Worm (Caenorhabditis elegans) whole organism, L2 larva: ENCODE measurements around the gene F21C10.10.

ENCODE experiments used
- F13H6.1 ChIP-seq: sonication (generic microtip); optimal IDR thresholded peaks from 2 replicates; lab custom pipeline; 2016; ENCODE audit warnings: missing genetic modification characterization, missing compliant biosample characterization
- R02D3.7 ChIP-seq: fragments of 150-350 bp; optimal IDR thresholded peaks from 2 replicates; lab custom pipeline; 2014; ENCODE audit warnings: missing biosample characterization, missing genetic modification characterization
- Y55F3AM.14 ChIP-seq: fragments of 200-800 bp; sonication (Bioruptor generic); optimal IDR thresholded peaks from 2 replicates; lab custom pipeline; 2018; ENCODE audit warnings: mild to moderate bottlenecking, missing genetic modification characterization, missing compliant biosample characterization
- ZK546.5 ChIP-seq: sonication (generic microtip); optimal IDR thresholded peaks from 2 replicates; lab custom pipeline; 2017; ENCODE audit warnings: missing biosample characterization, missing genetic modification characterization
- alr-1 ChIP-seq: fragments of 150-350 bp; optimal IDR thresholded peaks from 2 replicates; lab custom pipeline; 2014; ENCODE audit warnings: missing biosample characterization, missing genetic modification characterization
- aly-2 ChIP-seq: fragments of 150-350 bp; optimal IDR thresholded peaks from 2 replicates; lab custom pipeline; 2014; ENCODE audit warnings: missing biosample characterization, missing genetic modification characterization
- blmp-1 ChIP-seq: sonication (generic microtip); optimal IDR thresholded peaks from 2 replicates; lab custom pipeline; 2017; ENCODE audit warnings: missing genetic modification characterization, mild to moderate bottlenecking, missing compliant biosample characterization, antibody characterized with exemption, moderate library complexity; ENCODE audit not compliant: insufficient read depth
- ceh-16 ChIP-seq: fragments of 150-350 bp; optimal IDR thresholded peaks from 2 replicates; lab custom pipeline; 2014; ENCODE audit warnings: missing biosample characterization, missing genetic modification characterization
- ceh-82 ChIP-seq: fragments of 150-350 bp; optimal IDR thresholded peaks from 2 replicates; lab custom pipeline; 2014; ENCODE audit warnings: missing biosample characterization, missing genetic modification characterization
- crh-2 ChIP-seq: sonication (generic microtip); optimal IDR thresholded peaks from 2 replicates; lab custom pipeline; 2017; ENCODE audit warnings: missing biosample characterization, missing genetic modification characterization
- dmd-4 ChIP-seq: sonication (generic microtip); optimal IDR thresholded peaks from 2 replicates; lab custom pipeline; 2017; ENCODE audit warnings: missing biosample characterization, missing genetic modification characterization
- egl-27 ChIP-seq: sonication (generic microtip); optimal IDR thresholded peaks from 3 replicates; lab custom pipeline; 2017; ENCODE audit warnings: missing biosample characterization, missing genetic modification reagents, missing genetic modification characterization
- elt-1 ChIP-seq: fragments of 150-350 bp; optimal IDR thresholded peaks from 2 replicates; lab custom pipeline; 2014; ENCODE audit warnings: missing biosample characterization, missing genetic modification characterization
- elt-3 ChIP-seq: sonication (generic microtip); optimal IDR thresholded peaks from 2 replicates; lab custom pipeline; 2017; ENCODE audit warnings: missing biosample characterization, missing genetic modification characterization
- lin-11 ChIP-seq: fragments of 150-350 bp; sonication (generic microtip); optimal IDR thresholded peaks from 2 replicates; lab custom pipeline; 2014; ENCODE audit warnings: missing biosample characterization, missing genetic modification characterization, inconsistent platforms, mixed read lengths
- lin-13 ChIP-seq: fragments of 150-350 bp; optimal IDR thresholded peaks from 2 replicates; lab custom pipeline; 2014; ENCODE audit warnings: missing biosample characterization, missing genetic modification reagents, missing genetic modification characterization
- lsy-2 ChIP-seq, 2 experiments: fragments of 150-350 bp in 1 of 2; sonication (generic microtip) in 1 of 2; optimal IDR thresholded peaks; 2 replicates each; lab custom pipeline; 2014 to 2017; ENCODE audit warnings: missing biosample characterization in 2 of 2, missing genetic modification characterization in 2 of 2
- mab-5 ChIP-seq: fragments of 150-350 bp; optimal IDR thresholded peaks from 2 replicates; lab custom pipeline; 2014; ENCODE audit warnings: missing biosample characterization, missing genetic modification characterization
- mbf-1 ChIP-seq: sonication (generic microtip); optimal IDR thresholded peaks from 2 replicates; lab custom pipeline; 2017; ENCODE audit warnings: missing biosample characterization, missing genetic modification characterization
- nhr-10 ChIP-seq: sonication (generic microtip); optimal IDR thresholded peaks from 2 replicates; lab custom pipeline; 2017; ENCODE audit warnings: missing biosample characterization, missing genetic modification characterization
- nhr-11 ChIP-seq: fragments of 150-350 bp; optimal IDR thresholded peaks from 2 replicates; lab custom pipeline; 2014; ENCODE audit warnings: missing biosample characterization, missing genetic modification characterization
- nhr-12 ChIP-seq: fragments of 150-350 bp; optimal IDR thresholded peaks from 2 replicates; lab custom pipeline; 2014; ENCODE audit warnings: missing biosample characterization, missing genetic modification characterization
- nhr-129 ChIP-seq: fragments of 150-350 bp; optimal IDR thresholded peaks from 2 replicates; lab custom pipeline; 2014; ENCODE audit warnings: missing biosample characterization, missing genetic modification characterization
- nhr-21 ChIP-seq: fragments of 150-350 bp; optimal IDR thresholded peaks from 2 replicates; lab custom pipeline; 2014; ENCODE audit warnings: missing biosample characterization, missing genetic modification characterization
- nhr-23 ChIP-seq: fragments of 150-350 bp; optimal IDR thresholded peaks from 2 replicates; lab custom pipeline; 2014; ENCODE audit warnings: missing biosample characterization, missing genetic modification reagents, missing genetic modification characterization
- nhr-25 ChIP-seq: fragments of 150-350 bp; sonication (generic microtip); optimal IDR thresholded peaks from 3 replicates; lab custom pipeline; 2014; ENCODE audit warnings: missing biosample characterization, missing genetic modification characterization
- nhr-6 ChIP-seq: fragments of 150-350 bp; optimal IDR thresholded peaks from 2 replicates; lab custom pipeline; 2014; ENCODE audit warnings: missing biosample characterization, missing genetic modification characterization
- peb-1 ChIP-seq: fragments of 150-350 bp; optimal IDR thresholded peaks from 2 replicates; lab custom pipeline; 2014; ENCODE audit warnings: missing biosample characterization, missing genetic modification characterization
- skn-1 ChIP-seq: sonication (generic microtip); optimal IDR thresholded peaks from 2 replicates; lab custom pipeline; 2017; ENCODE audit warnings: missing biosample characterization, missing genetic modification characterization
- sma-9 ChIP-seq, 2 experiments: fragments of 150-350 bp in 1 of 2; sonication (generic microtip) in 1 of 2; optimal IDR thresholded peaks; 2 replicates each; lab custom pipeline; 2014 to 2016; ENCODE audit warnings: missing genetic modification characterization in 2 of 2, mild to moderate bottlenecking in 1 of 2, missing biosample characterization in 1 of 2, missing compliant biosample characterization in 1 of 2, missing genetic modification reagents in 1 of 2, moderate library complexity in 1 of 2
- snpc-4 ChIP-seq: fragments of 150-350 bp; optimal IDR thresholded peaks from 2 replicates; lab custom pipeline; 2014; ENCODE audit warnings: missing biosample characterization, missing genetic modification characterization
- unc-39 ChIP-seq: fragments of 150-350 bp; optimal IDR thresholded peaks from 2 replicates; lab custom pipeline; 2014; ENCODE audit warnings: missing biosample characterization, missing genetic modification characterization
- unc-55 ChIP-seq: fragments of 150-350 bp; sonication (generic microtip); optimal IDR thresholded peaks from 3 replicates; lab custom pipeline; 2014; ENCODE audit warnings: missing biosample characterization, missing genetic modification reagents, missing genetic modification characterization
- unc-62 ChIP-seq: fragments of 150-350 bp; optimal IDR thresholded peaks from 2 replicates; lab custom pipeline; 2014; ENCODE audit warnings: missing biosample characterization, missing genetic modification reagents, missing genetic modification characterization
- ztf-1 ChIP-seq: fragments of 200-800 bp; sonication (Bioruptor generic); conservative IDR thresholded peaks from 2 replicates; pipeline ENCODE4 v1.3.6; 2022; ENCODE audit warnings: missing genetic modification characterization, missing compliant biosample characterization
- ztf-11 ChIP-seq: sonication (generic microtip); optimal IDR thresholded peaks from 2 replicates; lab custom pipeline; 2017; ENCODE audit warnings: missing biosample characterization, missing genetic modification characterization

F21C10.10 gene

DNA sequence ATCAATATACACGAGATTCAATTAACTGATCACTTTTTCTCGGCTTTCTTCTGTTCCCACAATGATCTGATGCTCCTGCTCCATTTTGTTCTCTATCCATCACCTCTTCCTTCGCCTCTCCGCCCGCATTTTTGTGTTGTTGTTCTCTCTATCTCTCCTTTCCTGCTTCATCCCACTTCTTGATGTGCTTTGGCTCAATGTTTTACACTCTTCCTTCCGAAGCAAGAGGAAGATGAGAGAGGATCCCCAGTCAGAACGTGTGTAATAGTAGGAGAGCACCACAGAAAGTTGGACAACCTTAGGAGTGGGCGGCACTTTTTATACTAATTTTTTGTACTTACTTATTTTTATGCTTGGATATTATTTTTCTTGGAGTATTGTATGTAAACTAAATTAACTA lies 15.9 kb downstream of the F21C10.10 start:
- peak; percentile 25 for TF ChIP-seq sma-9 (GFP tag; optimal IDR thresholded peaks at IDR 0.05; lab: Kevin White, UChicago)
- no peak for TF ChIP-seq sma-9 (tag; optimal IDR thresholded peaks at IDR 0.05; lab: Kevin White, UChicago)
- TF ChIP-seq F13H6.1 (tag; lab: Kevin White, UChicago): no peak
- peak; percentile 46 for TF ChIP-seq nhr-129 (tag; lab: Kevin White, UChicago)
- TF ChIP-seq elt-3 (tag; lab: Kevin White, UChicago): no peak
- TF ChIP-seq blmp-1 (tag; lab: Kevin White, UChicago): no peak

DNA sequence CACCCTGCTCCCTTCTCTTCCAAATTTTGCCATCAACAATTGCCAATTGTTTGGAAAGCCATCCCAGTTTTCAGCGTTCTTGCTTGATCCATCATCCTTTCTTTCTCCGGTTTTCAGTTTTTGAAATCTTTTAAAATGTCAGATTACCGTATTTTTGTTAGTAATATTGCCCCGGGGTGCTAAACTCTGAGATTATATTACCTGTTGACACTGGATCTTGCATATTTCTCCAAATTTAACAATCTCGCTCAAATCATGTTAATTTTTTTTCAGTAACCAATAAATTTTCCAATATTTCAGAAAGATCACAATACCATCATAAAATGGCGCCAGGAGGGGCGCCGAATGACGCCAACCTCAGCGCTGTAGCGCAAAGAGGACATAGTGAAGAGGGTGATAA lies 16.4 kb downstream of the F21C10.10 start, which contains the start of gene F21C10.7:
F21C10.7 (plus strand) TSS at position 301 of the 400 bp plus-strand sequence.
- TF ChIP-seq elt-1 (tag; lab: Kevin White, UChicago) (no peak), nhr-23 (tag; lab: Kevin White, UChicago) (no peak), crh-2 (tag; lab: Kevin White, UChicago) (no peak), alr-1 (tag; lab: Kevin White, UChicago) (no peak), nhr-6 (tag; lab: Kevin White, UChicago) (no peak), ztf-11 (no peak), lin-13 (GFP tag; lab: Kevin White, UChicago) (no peak), mab-5 (tag; lab: Kevin White, UChicago) (no peak), aly-2 (tag; lab: Kevin White, UChicago) (no peak), blmp-1 (tag; lab: Kevin White, UChicago) (no peak), peb-1 (tag; lab: Kevin White, UChicago) (no peak), unc-39 (no peak), lsy-2 (tag; optimal IDR thresholded peaks at IDR 0.05; lab: Kevin White, UChicago) (no peak), unc-55 (GFP tag; lab: Kevin White, UChicago) (no peak), ZK546.5 (tag; lab: Kevin White, UChicago) (no peak), ceh-16 (tag; lab: Kevin White, UChicago) (no peak), egl-27 (tag; lab: Kevin White, UChicago) (no peak), nhr-21 (tag; lab: Kevin White, UChicago) (no peak), dmd-4 (tag; lab: Kevin White, UChicago) (no peak), nhr-10 (tag; lab: Kevin White, UChicago) (no peak)
- TF ChIP-seq, all 48 proteins: peak for 0

DNA sequence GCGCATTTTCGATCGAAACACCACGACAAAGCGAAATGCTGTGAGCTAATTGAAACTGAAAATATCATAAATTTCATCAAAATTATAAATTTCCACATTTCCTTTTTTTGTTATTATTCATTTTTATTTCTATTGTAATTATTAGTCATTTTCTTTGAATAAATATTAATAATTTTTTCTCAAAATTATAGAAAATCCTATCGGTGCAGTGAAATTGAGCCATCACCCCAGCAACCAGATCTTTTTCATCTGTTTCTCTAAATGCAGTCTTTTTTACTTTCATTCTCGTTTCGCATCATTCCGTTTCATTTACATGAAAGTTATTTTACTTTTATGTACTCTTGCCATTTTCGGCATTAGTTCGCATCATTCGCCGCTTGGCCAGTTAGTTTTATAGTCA lies 25.9 kb downstream of the F21C10.10 start, which contains the start of gene F21C10.13:
F21C10.13 (plus strand) TSS at position 301 of the 400 bp plus-strand sequence.
- TF ChIP-seq skn-1 (tag; lab: Kevin White, UChicago) (no peak), snpc-4 (tag; lab: Kevin White, UChicago) (no peak), crh-2 (tag; lab: Kevin White, UChicago) (no peak), ztf-1 (no peak), ceh-16 (tag; lab: Kevin White, UChicago) (no peak)

DNA sequence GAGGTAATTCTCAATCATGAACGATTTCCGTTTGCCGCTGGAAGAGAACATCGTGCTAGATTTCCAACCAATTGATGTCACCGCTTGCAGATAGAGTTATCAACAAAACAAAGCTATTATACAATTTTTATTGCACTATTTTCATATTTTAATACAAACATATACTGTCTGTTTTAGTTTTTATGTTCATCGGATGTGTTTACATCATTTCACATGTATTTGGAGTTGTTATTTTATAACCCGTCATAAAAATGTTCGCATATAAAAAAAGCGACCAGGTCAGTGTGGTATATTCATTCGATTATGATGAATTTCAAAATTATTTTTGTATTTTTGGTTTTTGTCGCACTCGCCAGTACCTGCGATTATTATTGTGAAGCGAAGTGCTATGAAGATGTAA lies 27.1 kb downstream of the F21C10.10 start, which contains the start of gene F21C10.11:
F21C10.11 (plus strand) TSS at position 301 of the 400 bp plus-strand sequence.
- TF ChIP-seq blmp-1 (tag; lab: Kevin White, UChicago) (no peak), nhr-129 (tag; lab: Kevin White, UChicago) (no peak)

DNA sequence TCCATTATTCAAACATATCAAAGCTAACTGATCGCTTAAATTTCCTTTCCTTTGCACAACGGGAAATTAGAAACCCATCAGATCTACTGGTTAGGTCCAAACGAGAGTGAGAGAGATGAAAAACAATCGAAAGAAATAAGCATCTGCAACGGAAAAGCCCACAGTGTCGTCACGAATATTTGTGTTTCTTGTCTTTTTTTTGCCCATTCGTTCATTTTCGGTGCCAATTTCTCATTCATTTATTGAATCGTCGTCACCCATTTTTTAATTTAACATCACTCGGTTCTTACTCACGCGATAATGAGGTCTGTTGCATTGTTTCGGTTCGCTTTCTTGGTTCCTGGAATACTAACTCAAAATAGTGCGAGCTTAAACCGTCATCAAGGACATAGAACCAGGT lies 28.1 kb downstream of the F21C10.10 start, which contains the start of gene F21C10.6:
F21C10.6 (plus strand) TSS at position 301 of the 400 bp plus-strand sequence.
- TF ChIP-seq elt-1 (tag; lab: Kevin White, UChicago) (no peak), dmd-4 (tag; lab: Kevin White, UChicago) (no peak), F13H6.1 (tag; lab: Kevin White, UChicago) (no peak), ceh-82 (tag; lab: Kevin White, UChicago) (no peak), nhr-12 (tag; lab: Kevin White, UChicago) (no peak), Y55F3AM.14 (GFP tag; lab: Kevin White, UChicago) (no peak), lsy-2 (tag; optimal IDR thresholded peaks at IDR 0.05; lab: Kevin White, UChicago) (no peak), nhr-25 (no peak), nhr-23 (tag; lab: Kevin White, UChicago) (no peak), mbf-1 (tag; lab: Kevin White, UChicago) (no peak), ztf-11 (no peak), ceh-16 (tag; lab: Kevin White, UChicago) (no peak), lin-11 (tag; lab: Kevin White, UChicago) (no peak), R02D3.7 (no peak), nhr-129 (tag; lab: Kevin White, UChicago) (no peak), unc-55 (GFP tag; lab: Kevin White, UChicago) (no peak), nhr-11 (tag; lab: Kevin White, UChicago) (no peak), mab-5 (tag; lab: Kevin White, UChicago) (no peak), unc-62 (no peak)
- TF ChIP-seq, all 48 proteins: peak for 0
